Fruit fly (Drosophila melanogaster): ENCODE measurements around the gene CG6244.

Gene CG6244

DNA sequence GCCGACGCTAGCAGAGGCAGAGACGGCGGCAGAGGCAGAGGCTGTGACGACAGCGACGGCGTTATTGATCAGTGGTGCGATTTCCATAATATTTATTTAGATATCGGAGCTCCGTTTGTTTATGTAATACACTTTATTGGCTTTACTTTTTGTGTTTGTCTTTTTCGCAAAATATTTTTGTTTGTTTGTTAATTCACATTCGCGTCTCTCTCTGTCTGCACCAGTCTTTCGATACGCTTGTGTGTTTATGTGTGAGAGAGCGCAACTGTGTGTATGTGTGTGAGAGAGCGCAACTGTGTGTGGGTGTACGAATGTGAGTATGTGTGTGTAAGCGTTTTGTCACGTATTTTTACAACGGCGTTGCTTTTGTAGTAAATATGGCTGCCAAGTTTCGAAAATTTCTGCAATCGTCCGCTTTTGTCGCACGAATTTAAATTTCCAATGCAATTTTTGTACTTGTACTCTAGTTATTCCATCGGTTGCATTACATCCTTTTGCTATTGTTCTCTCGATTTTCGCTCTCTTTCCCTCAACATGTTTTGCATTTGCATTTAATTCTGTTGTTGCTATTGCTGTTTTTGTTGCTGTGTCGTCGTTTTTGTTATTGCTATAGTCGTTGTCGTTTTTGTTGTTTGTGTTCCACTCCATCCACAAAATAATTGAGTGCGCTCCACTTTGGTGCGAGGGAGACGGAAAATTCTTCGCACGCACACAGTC is 17.5 kb downstream of the CG6244 start (continued):
- TF ChIP-seq CG31627 (GFP tag; optimal IDR thresholded peaks at IDR 0.05) (no peak), CG32006 (GFP tag; optimal IDR thresholded peaks at IDR 0.05) (no peak), spab (GFP tag; optimal IDR thresholded peaks at IDR 0.05) (no peak), Hr39 (GFP tag; optimal IDR thresholded peaks at IDR 0.05) (no peak), CG6808 (GFP tag; optimal IDR thresholded peaks at IDR 0.05) (no peak), Met (GFP tag; optimal IDR thresholded peaks at IDR 0.05) (peak; percentile 21), CG10631 (GFP tag; optimal IDR thresholded peaks at IDR 0.05) (no peak), CG8319 (GFP tag; optimal IDR thresholded peaks at IDR 0.05) (no peak), lz (GFP tag; optimal IDR thresholded peaks at IDR 0.05) (no peak), CG8632 (GFP tag; optimal IDR thresholded peaks at IDR 0.05) (peak; percentile 10), fkh (GFP tag; optimal IDR thresholded peaks at IDR 0.05) (peak; percentile 92), CG9139 (GFP tag; optimal IDR thresholded peaks at IDR 0.05) (peak; percentile 6), CG1621 (tag; optimal IDR thresholded peaks at IDR 0.05) (no peak), pdm3 (GFP tag; optimal IDR thresholded peaks at IDR 0.05) (no peak), CG3032 (tag; optimal IDR thresholded peaks at IDR 0.05) (no peak), Smox (GFP tag; optimal IDR thresholded peaks at IDR 0.05) (no peak), fd59A (GFP tag; optimal IDR thresholded peaks at IDR 0.05) (no peak), OdsH (GFP tag; optimal IDR thresholded peaks at IDR 0.05) (peak; percentile 23), CG8119 (GFP tag; IDR thresholded peaks at IDR 0.05) (0 out of 3 replicates have a peak, but pooled peaks have one; percentile 17), CG34406 (GFP tag; optimal IDR thresholded peaks at IDR 0.05) (no peak)

- TF ChIP-seq OdsH (GFP tag; optimal IDR thresholded peaks at IDR 0.05) (peak; percentile 74), CG6854 (GFP tag; optimal IDR thresholded peaks at IDR 0.05) (no peak), net (GFP tag; optimal IDR thresholded peaks at IDR 0.05) (peak; percentile 13), Met (GFP tag; optimal IDR thresholded peaks at IDR 0.05) (peak; percentile 59), CG8632 (GFP tag; optimal IDR thresholded peaks at IDR 0.05) (peak; percentile 63), spab (GFP tag; optimal IDR thresholded peaks at IDR 0.05) (peak; percentile 4), Smox (GFP tag; optimal IDR thresholded peaks at IDR 0.05) (no peak), CG15336 (GFP tag; IDR thresholded peaks at IDR 0.05) (peak; percentile 63), Hr38 (GFP tag; optimal IDR thresholded peaks at IDR 0.05) (no peak), CG8119 (GFP tag; IDR thresholded peaks at IDR 0.05) (peak; percentile 61; the same call in 2 of the 3 replicates), Sox14 (GFP tag; optimal IDR thresholded peaks at IDR 0.05) (peak; percentile 50), dsx (GFP tag; optimal IDR thresholded peaks at IDR 0.05; ENCODE audit: poor library complexity, severe bottlenecking) (no peak), pdm3 (GFP tag; optimal IDR thresholded peaks at IDR 0.05) (peak; percentile 78), Gug (GFP tag; IDR thresholded peaks at IDR 0.05) (peak; percentile 42; the same call in 1 of the 2 replicates), CG6276 (GFP tag; optimal IDR thresholded peaks at IDR 0.05) (no peak), Hr4 (GFP tag; optimal IDR thresholded peaks at IDR 0.05) (peak; percentile 79), Eip75B (GFP tag; optimal IDR thresholded peaks at IDR 0.05) (peak; percentile 3), CG8319 (GFP tag; optimal IDR thresholded peaks at IDR 0.05) (no peak), svp (GFP tag) (no peak), acj6 (GFP tag; optimal IDR thresholded peaks at IDR 0.05) (peak; percentile 64), eg (GFP tag; IDR thresholded peaks at IDR 0.05) (peak; percentile 86), fd85E (GFP tag; optimal IDR thresholded peaks at IDR 0.05) (no peak), CG3032 (tag; optimal IDR thresholded peaks at IDR 0.05) (peak; percentile 70), Eip78C (GFP tag) (peak; percentile 45), CG1621 (tag; optimal IDR thresholded peaks at IDR 0.05) (no peak), ss (GFP tag; optimal IDR thresholded peaks at IDR 0.05) (peak in 1 of 2 experiments; percentile 28), CG6808 (GFP tag; optimal IDR thresholded peaks at IDR 0.05) (no peak), Blimp-1 (GFP tag; optimal IDR thresholded peaks at IDR 0.05) (no peak), CG4318 (GFP tag; optimal IDR thresholded peaks at IDR 0.05) (peak; percentile 49), CG34406 (GFP tag; optimal IDR thresholded peaks at IDR 0.05) (peak; percentile 57), vri (GFP tag; optimal IDR thresholded peaks at IDR 0.05) (no peak), CG11762 (GFP tag; optimal IDR thresholded peaks at IDR 0.05; ENCODE audit: insufficient read depth) (no peak), Eip93F (GFP tag; optimal IDR thresholded peaks at IDR 0.05) (peak; percentile 43), CG3919 (GFP tag; optimal IDR thresholded peaks at IDR 0.05) (peak; percentile 57), salr (GFP tag; optimal IDR thresholded peaks at IDR 0.05) (peak in 1 of 2 experiments; percentile 54), cyc (GFP tag; optimal IDR thresholded peaks at IDR 0.05) (peak; percentile 44), CG31627 (GFP tag; optimal IDR thresholded peaks at IDR 0.05) (peak; percentile 65), Sox15 (GFP tag; optimal IDR thresholded peaks at IDR 0.05) (peak; percentile 47), Ets21C (GFP tag; optimal IDR thresholded peaks at IDR 0.05) (peak; percentile 53)
These were observed 18.3 kb downstream of the CG6244 start, which contains the start of the genes DCP2 and dbo for dm6 chr3L:15826347-15826984. TSS of gene DCP2 (minus strand) at chr3L:15826423. TSS of gene dbo (plus strand) at chr3L:15826888.
